Fruit fly (Drosophila melanogaster) whole organism, embryonic: ENCODE data around the gene red.

Experiments
- BtbVII ChIP-seq: fragments of 200-800 bp; sonication (Bioruptor generic); optimal IDR thresholded peaks from 3 replicates; lab custom pipeline; 2017; ENCODE audit warnings: missing biosample characterization, mild to moderate bottlenecking, missing genetic modification characterization
- C15 ChIP-seq: fragments of 200-800 bp; sonication (Bioruptor generic); IDR thresholded peaks from 3 replicates; pipeline ENCODE4 v1.3.6; 2022; ENCODE audit warnings: missing biosample characterization, missing genetic modification characterization
- CG10543 ChIP-seq: fragments of 200-800 bp; sonication (Bioruptor generic); optimal IDR thresholded peaks from 3 replicates; lab custom pipeline; 2017; ENCODE audit warnings: missing biosample characterization, mild to moderate bottlenecking, missing genetic modification characterization, moderate library complexity
- CG12391 ChIP-seq: fragments of 200-800 bp; sonication (Bioruptor generic); optimal IDR thresholded peaks from 3 replicates; lab custom pipeline; 2018; ENCODE audit warnings: missing biosample characterization, mild to moderate bottlenecking, missing genetic modification characterization, moderate library complexity
- CG12769 ChIP-seq: fragments of 200-800 bp; sonication (Bioruptor generic); optimal IDR thresholded peaks from 2 replicates; lab custom pipeline; 2019; ENCODE audit warnings: missing biosample characterization, mild to moderate bottlenecking, missing genetic modification characterization, moderate library complexity
- CG14050 ChIP-seq: fragments of 200-800 bp; sonication (Bioruptor generic); IDR thresholded peaks from 3 replicates; pipeline ENCODE4 v1.3.6; 2022; ENCODE audit warnings: missing biosample characterization, missing genetic modification characterization
- CG14441 ChIP-seq: fragments of 200-800 bp; sonication (Bioruptor generic); IDR thresholded peaks from 2 replicates; pipeline ENCODE4 v1.3.6; 2022; ENCODE audit warnings: missing biosample characterization, missing genetic modification characterization
- CG14710 ChIP-seq: fragments of 200-800 bp; sonication (Bioruptor generic); optimal IDR thresholded peaks from 3 replicates; lab custom pipeline; 2019; ENCODE audit warnings: missing biosample characterization, mild to moderate bottlenecking, missing genetic modification characterization, moderate library complexity
- CG17328 ChIP-seq: fragments of 200-800 bp; sonication (Bioruptor generic); IDR thresholded peaks from 2 replicates; pipeline ENCODE4 v1.3.6; 2022; ENCODE audit warnings: missing biosample characterization, missing genetic modification characterization
- CG18599 ChIP-seq: fragments of 200-800 bp; sonication (Bioruptor generic); optimal IDR thresholded peaks from 3 replicates; lab custom pipeline; 2017; ENCODE audit warnings: missing biosample characterization, missing genetic modification characterization, mild to moderate bottlenecking, moderate library complexity, missing genetic modification reagents
- CG33213 ChIP-seq: fragments of 200-800 bp; sonication (Bioruptor generic); optimal IDR thresholded peaks from 3 replicates; lab custom pipeline; 2016; ENCODE audit warnings: missing biosample characterization, missing genetic modification characterization
- CG4854 ChIP-seq: fragments of 200-800 bp; sonication (Bioruptor generic); optimal IDR thresholded peaks from 2 replicates; lab custom pipeline; 2016; ENCODE audit warnings: missing biosample characterization, missing genetic modification characterization, inconsistent platforms
- CG5180 ChIP-seq: fragments of 200-800 bp; sonication (Bioruptor generic); optimal IDR thresholded peaks from 3 replicates; lab custom pipeline; 2017; ENCODE audit warnings: missing biosample characterization, missing genetic modification characterization, mild to moderate bottlenecking, moderate library complexity, missing genetic modification reagents
- CG7987 ChIP-seq: fragments of 200-800 bp; sonication (Bioruptor generic); optimal IDR thresholded peaks from 2 replicates; lab custom pipeline; 2018; ENCODE audit warnings: missing biosample characterization, mild to moderate bottlenecking, missing genetic modification characterization, moderate library complexity
- CG8388 ChIP-seq: fragments of 200-800 bp; sonication (Bioruptor generic); optimal IDR thresholded peaks from 2 replicates; lab custom pipeline; 2019; ENCODE audit warnings: missing biosample characterization, mild to moderate bottlenecking, missing genetic modification characterization, moderate library complexity
- Drgx ChIP-seq: fragments of 200-800 bp; sonication (Bioruptor generic); IDR thresholded peaks from 2 replicates; pipeline ENCODE4 v1.3.6; 2022; ENCODE audit warnings: missing biosample characterization, missing genetic modification characterization
- Fer3 ChIP-seq: fragments of 200-800 bp; sonication (Bioruptor generic); optimal IDR thresholded peaks from 2 replicates; lab custom pipeline; 2018; ENCODE audit warnings: missing biosample characterization, mild to moderate bottlenecking, missing genetic modification characterization, moderate library complexity
- Hmr ChIP-seq: fragments of 200-800 bp; sonication (Bioruptor generic); optimal IDR thresholded peaks from 3 replicates; lab custom pipeline; 2017; ENCODE audit warnings: mild to moderate bottlenecking, missing biosample characterization, missing genetic modification reagents, missing genetic modification characterization
- Med ChIP-seq: fragments of 200-800 bp; sonication (Bioruptor generic); peaks from one replicate; lab custom pipeline; 2016; ENCODE audit warnings: missing biosample characterization, missing genetic modification characterization, mild to moderate bottlenecking, inconsistent platforms, moderate library complexity
- Ravus ChIP-seq: fragments of 200-800 bp; sonication (Bioruptor generic); IDR thresholded peaks from 2 replicates; pipeline ENCODE4 v1.3.6; 2022; ENCODE audit warnings: missing biosample characterization, missing genetic modification characterization
- Scr ChIP-seq: fragments of 200-800 bp; sonication (Bioruptor generic); IDR thresholded peaks from 2 replicates; pipeline ENCODE4 v1.3.6; 2022; ENCODE audit warnings: missing biosample characterization, missing genetic modification characterization; ENCODE audit not compliant: partially characterized antibody
- Stat92E ChIP-seq, 3 experiments: fragments of >200 bp in 2 of 3; fragments of 200-800 bp in 1 of 3; sonication (Bioruptor generic) in 1 of 3; optimal IDR thresholded peaks; 2 replicates each; lab custom pipeline; 2017 to 2019; ENCODE audit warnings: missing biosample characterization in 3 of 3, missing genetic modification characterization in 3 of 3, mild to moderate bottlenecking in 1 of 3, moderate library complexity in 1 of 3
- amos ChIP-seq: fragments of 200-800 bp; sonication (Bioruptor generic); IDR thresholded peaks from 2 replicates; pipeline ENCODE4 v1.3.6; 2022; ENCODE audit warnings: missing biosample characterization, missing genetic modification characterization; ENCODE audit not compliant: partially characterized antibody
- ash1 ChIP-seq: fragments of 200-800 bp; sonication (Bioruptor generic); optimal IDR thresholded peaks from 2 replicates; lab custom pipeline; 2018; ENCODE audit warnings: missing biosample characterization, mild to moderate bottlenecking, missing genetic modification characterization
- cad ChIP-seq: fragments of >200 bp; optimal IDR thresholded peaks from 2 replicates; lab custom pipeline; 2017; ENCODE audit warnings: missing biosample characterization, missing genetic modification characterization
- chif ChIP-seq, 2 experiments: fragments of 200-800 bp; sonication (Bioruptor generic); optimal IDR thresholded peaks; 3 replicates each; lab custom pipeline; 2016; ENCODE audit warnings: missing biosample characterization in 2 of 2, missing genetic modification characterization in 2 of 2
- chinmo ChIP-seq: fragments of 200-800 bp; sonication (Bioruptor generic); IDR thresholded peaks from 4 replicates; pipeline ENCODE4 v1.3.6; 2022; ENCODE audit warnings: missing biosample characterization, missing genetic modification characterization; ENCODE audit not compliant: partially characterized antibody
- corto ChIP-seq: fragments of 200-800 bp; sonication (Bioruptor generic); optimal IDR thresholded peaks from 2 replicates; lab custom pipeline; 2016; ENCODE audit warnings: missing biosample characterization, mild to moderate bottlenecking, missing genetic modification characterization, moderate library complexity
- cwo ChIP-seq: fragments of 200-800 bp; sonication (Bioruptor generic); optimal IDR thresholded peaks from 3 replicates; lab custom pipeline; 2017; ENCODE audit warnings: missing biosample characterization, missing genetic modification characterization, mild to moderate bottlenecking, moderate library complexity, missing genetic modification reagents
- ham ChIP-seq: fragments of 200-800 bp; sonication (Bioruptor generic); IDR thresholded peaks from 2 replicates; pipeline ENCODE4 v1.3.6; 2022; ENCODE audit warnings: missing biosample characterization, missing genetic modification characterization
- lmd ChIP-seq: fragments of 200-800 bp; sonication (Bioruptor generic); IDR thresholded peaks from 2 replicates; pipeline ENCODE4 v1.3.6; 2022; ENCODE audit warnings: missing biosample characterization, missing genetic modification characterization
- maf-S ChIP-seq: fragments of 200-800 bp; sonication (Bioruptor generic); optimal IDR thresholded peaks from 2 replicates; lab custom pipeline; 2016; ENCODE audit warnings: missing biosample characterization, missing genetic modification characterization
- mirr ChIP-seq: fragments of 200-800 bp; sonication (Bioruptor generic); optimal IDR thresholded peaks from 3 replicates; lab custom pipeline; 2018; ENCODE audit warnings: missing biosample characterization, mild to moderate bottlenecking, missing genetic modification characterization
- sd ChIP-seq: fragments of 200-800 bp; sonication (Bioruptor generic); optimal IDR thresholded peaks from 3 replicates; lab custom pipeline; 2018; ENCODE audit warnings: missing biosample characterization, mild to moderate bottlenecking, missing genetic modification characterization, moderate library complexity
- sens ChIP-seq: fragments of 200-800 bp; sonication (Bioruptor generic); peaks from one replicate; lab custom pipeline; 2016; ENCODE audit warnings: missing biosample characterization, missing genetic modification characterization
- ssp ChIP-seq: fragments of 200-800 bp; sonication (Bioruptor generic); IDR thresholded peaks from 2 replicates; pipeline ENCODE4 v1.3.6; 2022; ENCODE audit warnings: missing biosample characterization, missing genetic modification characterization
- vvl ChIP-seq: fragments of 200-800 bp; sonication (Bioruptor generic); IDR thresholded peaks from 2 replicates; pipeline ENCODE4 v1.3.6; 2022; ENCODE audit warnings: missing biosample characterization, missing genetic modification characterization
- wek ChIP-seq: fragments of 200-800 bp; sonication (Bioruptor generic); optimal IDR thresholded peaks from 3 replicates; lab custom pipeline; 2018; ENCODE audit warnings: missing biosample characterization, mild to moderate bottlenecking, missing genetic modification characterization, moderate library complexity

Gene red

DNA sequence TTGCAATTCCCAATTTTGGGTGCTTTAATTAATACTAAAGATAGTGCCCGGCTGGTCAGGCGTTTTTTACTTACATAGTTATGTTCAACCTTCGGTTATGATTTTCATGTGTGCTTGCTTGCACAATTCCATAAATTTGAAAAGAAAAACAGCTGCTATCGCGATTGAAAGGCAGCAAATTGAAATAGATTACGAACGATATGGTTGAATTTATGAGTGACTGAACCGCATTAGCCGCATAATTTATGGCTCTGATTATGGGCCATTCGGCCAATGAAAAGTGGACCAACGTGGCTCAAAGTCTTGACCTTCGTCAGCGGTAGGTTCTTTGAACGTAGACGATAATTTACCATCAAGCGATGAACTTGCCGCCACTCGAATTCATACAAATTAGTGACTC lies 7.3 kb downstream of the red start (continued):
- TF ChIP-seq lmd: no peak
- no peak for TF ChIP-seq CG12391
- no peak for TF ChIP-seq ham
- TF ChIP-seq C15 (GFP tag; lab: Robert Waterston, UW): no peak
- TF ChIP-seq Scr (GFP tag; lab: Robert Waterston, UW): no peak
- TF ChIP-seq Fer3: no peak
- no peak for TF ChIP-seq CG14710
- TF ChIP-seq cad (GFP tag; lab: Kevin White, UChicago): no peak
- no peak for TF ChIP-seq Stat92E (GFP tag; optimal IDR thresholded peaks at IDR 0.05; lab: Kevin White, UChicago)
- peak; percentile 11 for TF ChIP-seq sd (tag; lab: Kevin White, UChicago)
- no peak for TF ChIP-seq ssp (GFP tag; lab: Robert Waterston, UW)
- TF ChIP-seq Ravus (GFP tag; lab: Robert Waterston, UW): no peak
- no peak for TF ChIP-seq ash1 (GFP tag; lab: Kevin White, UChicago)
- peak; percentile 89 for TF ChIP-seq mirr (GFP tag; lab: Kevin White, UChicago)
- TF ChIP-seq CG17328 (GFP tag; lab: Robert Waterston, UW): no peak
- TF ChIP-seq CG4854 (GFP tag; lab: Kevin White, UChicago): no peak
- no peak for TF ChIP-seq CG7987 (GFP tag; lab: Kevin White, UChicago)
- TF ChIP-seq CG14441 (GFP tag; lab: Robert Waterston, UW): 0 out of 2 replicates have a peak, but pooled peaks have one; percentile 23
- no peak for TF ChIP-seq CG14050 (GFP tag; lab: Robert Waterston, UW)
- TF ChIP-seq corto (GFP tag; lab: Kevin White, UChicago): no peak

DNA sequence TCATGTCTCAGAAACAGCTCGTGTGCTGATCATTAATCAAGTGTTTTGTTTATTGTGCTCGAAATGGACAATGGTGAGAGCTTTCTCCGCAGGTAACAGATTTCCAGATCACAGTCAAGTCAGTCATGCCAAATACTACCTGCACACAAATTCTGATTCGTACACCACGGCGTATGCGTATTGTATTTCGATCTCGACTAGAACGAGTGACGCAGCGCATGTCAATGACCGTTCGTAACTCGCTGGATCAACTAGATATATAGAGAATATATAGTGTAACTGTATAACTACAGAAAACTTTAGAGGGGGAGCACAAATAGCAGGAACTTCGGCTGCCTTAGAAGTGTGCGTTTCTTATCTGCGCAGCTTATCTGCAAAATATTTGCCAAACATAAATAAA lies 7.8 kb downstream of the red start:
- TF ChIP-seq CG10543 (GFP tag; lab: Kevin White, UChicago): no peak
- TF ChIP-seq CG18599 (GFP tag; lab: Kevin White, UChicago): peak; percentile 24
- peak; percentile 52 for TF ChIP-seq Med (GFP tag; lab: Kevin White, UChicago)
- TF ChIP-seq Hmr (GFP tag; lab: Kevin White, UChicago): peak; percentile 18
- TF ChIP-seq BtbVII (GFP tag; lab: Kevin White, UChicago): peak; percentile 21
- peak; percentile 42 for TF ChIP-seq sens (GFP tag; lab: Kevin White, UChicago)

DNA sequence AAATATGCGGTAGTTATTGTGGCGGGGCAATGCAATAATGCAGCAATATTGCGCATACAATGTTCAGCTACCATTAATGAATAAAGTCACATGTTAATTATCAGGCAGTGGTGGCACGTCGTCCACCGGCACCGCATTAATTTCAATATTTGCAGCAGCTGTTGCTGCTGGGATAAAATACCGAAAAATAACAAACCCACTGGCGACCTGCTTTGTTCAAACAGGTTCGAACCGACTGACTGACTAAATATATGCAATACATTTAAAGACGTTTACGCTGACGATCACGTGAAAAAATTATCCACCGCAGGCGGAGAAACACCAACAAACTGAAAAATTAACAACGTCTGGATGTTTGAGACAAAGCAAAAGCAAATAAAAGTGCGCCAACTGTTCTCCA lies 8.6 kb downstream of the red start:
- TF ChIP-seq CG12769 (tag; lab: Kevin White, UChicago) (peak; percentile 48), maf-S (no peak), Drgx (GFP tag; lab: Robert Waterston, UW) (0 out of 2 replicates have a peak, but pooled peaks have one; percentile 8), vvl (peak; percentile 23; the same call in 1 of the 2 replicates), amos (GFP tag; lab: Robert Waterston, UW) (no peak), chinmo (GFP tag; lab: Robert Waterston, UW) (0 out of 4 replicates have a peak, but pooled peaks have one; percentile 63), CG8388 (no peak), Med (GFP tag; lab: Kevin White, UChicago) (peak; percentile 51), chif (GFP tag; optimal IDR thresholded peaks at IDR 0.05; lab: Kevin White, UChicago) (no peak), CG5180 (peak; percentile 94), cwo (GFP tag; lab: Kevin White, UChicago) (peak; percentile 47), CG33213 (GFP tag; lab: Kevin White, UChicago) (no peak), wek (peak; percentile 5)
